Worm (Caenorhabditis elegans) whole organism, L4/young adult: Measurements from ENCODE around the gene cyl-1.

Experiments used
- W03F9.2 ChIP-seq: fragments of 150-350 bp; optimal IDR thresholded peaks from 2 replicates; lab custom pipeline; 2014; ENCODE audit warnings: missing biosample characterization, missing genetic modification characterization
- dao-5 ChIP-seq: sonication (generic microtip); optimal IDR thresholded peaks from 2 replicates; lab custom pipeline; 2016; ENCODE audit warnings: missing genotype, missing genetic modification characterization, moderate library complexity, missing compliant biosample characterization
- him-1 ChIP-seq: sonication (generic microtip); optimal IDR thresholded peaks from 2 replicates; lab custom pipeline; 2016; ENCODE audit warnings: missing genotype, missing genetic modification reagents, missing genetic modification characterization, missing compliant biosample characterization

DNA sequence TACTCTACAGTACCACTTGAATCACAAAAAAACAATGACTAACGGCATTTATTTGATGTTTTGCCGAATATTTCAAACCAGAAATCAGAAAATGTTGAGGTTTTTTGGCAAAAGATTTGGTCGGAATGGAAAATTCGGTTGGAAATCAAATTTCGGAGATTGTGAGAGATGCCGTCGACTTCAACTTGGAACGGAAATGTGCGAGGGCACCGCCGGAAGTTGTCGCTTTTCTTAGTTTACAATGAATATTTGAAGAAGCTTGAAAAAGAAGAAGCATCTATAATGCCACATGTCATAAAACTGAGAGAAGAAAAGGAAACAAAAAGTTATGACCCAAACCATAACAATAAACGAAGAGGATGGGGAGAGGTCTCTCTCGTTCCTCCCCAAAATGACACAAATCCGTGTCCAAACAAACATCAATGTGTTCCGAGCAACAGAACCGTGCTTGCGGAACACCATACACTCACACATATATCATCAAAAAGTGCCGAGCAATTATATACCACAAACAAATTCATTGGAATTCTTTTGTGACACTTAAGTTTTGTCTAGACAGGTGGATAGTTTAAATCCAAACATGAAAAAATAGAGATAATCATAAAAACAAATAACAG is 2.9 kb downstream of the cyl-1 start:
- TF ChIP-seq him-1 (tag; lab: Kevin White, UChicago) (no peak), W03F9.2 (tag; lab: Kevin White, UChicago) (no peak), dao-5 (tag; lab: Kevin White, UChicago) (no peak)
